Worm (Caenorhabditis elegans): ENCODE data around the gene Y105C5B.20.

DNA sequence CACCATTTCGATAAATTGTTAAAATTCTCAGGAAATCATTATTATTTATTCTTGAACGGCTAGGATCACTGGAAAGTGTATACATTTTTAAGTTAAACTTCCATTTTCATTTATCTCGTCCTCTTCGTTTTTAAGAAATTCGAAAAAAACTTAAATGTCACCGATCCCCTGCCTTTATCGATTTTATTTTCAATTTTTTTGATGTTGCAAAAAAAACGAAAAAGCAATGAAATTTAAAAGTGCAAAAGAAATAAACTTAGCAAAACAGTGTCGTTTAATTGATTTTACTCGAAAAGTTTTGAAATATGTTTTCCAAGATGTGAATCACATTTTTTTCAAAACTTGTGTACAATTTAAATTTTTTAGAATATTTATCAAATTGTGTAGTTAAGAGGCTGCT, 46.6 kb upstream of the Y105C5B.20 start:
- TF ChIP-seq him-1 (tag; optimal IDR thresholded peaks at IDR 0.05) (no peak), dao-5 (tag; optimal IDR thresholded peaks at IDR 0.05) (no peak), W03F9.2 (tag; optimal IDR thresholded peaks at IDR 0.05) (no peak)

Measured in whole organism, L4/young adult.